Fruit fly (Drosophila melanogaster) whole organism, adult: Measurements from ENCODE around the gene CG9961.

Source experiments
- CG12768 ChIP-seq: fragments of 200-800 bp; sonication (Bioruptor generic); optimal IDR thresholded peaks from 2 replicates; lab custom pipeline; 2017; ENCODE audit warnings: missing biosample characterization, missing genetic modification characterization, mild to moderate bottlenecking, moderate library complexity, missing genetic modification reagents
- CG14711 ChIP-seq: fragments of 200-800 bp; sonication (Bioruptor generic); optimal IDR thresholded peaks from 2 replicates; lab custom pipeline; 2018; ENCODE audit warnings: missing biosample characterization, mild to moderate bottlenecking, missing genetic modification characterization, moderate library complexity
- CG1620 ChIP-seq: fragments of 200-800 bp; sonication (Bioruptor generic); optimal IDR thresholded peaks from 2 replicates; lab custom pipeline; 2016; ENCODE audit warnings: missing biosample characterization, missing genetic modification characterization
- CG33017 ChIP-seq: fragments of 200-800 bp; sonication (Bioruptor generic); optimal IDR thresholded peaks from 2 replicates; lab custom pipeline; 2018; ENCODE audit warnings: missing biosample characterization, mild to moderate bottlenecking, missing genetic modification characterization, moderate library complexity
- CG7101 ChIP-seq: fragments of 200-800 bp; sonication (Bioruptor generic); optimal IDR thresholded peaks from 2 replicates; lab custom pipeline; 2018; ENCODE audit warnings: missing biosample characterization, mild to moderate bottlenecking, missing genetic modification characterization, moderate library complexity
- Clk ChIP-seq: fragments of 200-800 bp; sonication (Bioruptor generic); optimal IDR thresholded peaks from 2 replicates; lab custom pipeline; 2017; ENCODE audit warnings: missing biosample characterization, missing genetic modification characterization
- Hr96 ChIP-seq: fragments of 200-800 bp; sonication (Bioruptor generic); optimal IDR thresholded peaks from 2 replicates; lab custom pipeline; 2016; ENCODE audit warnings: missing biosample characterization, missing genetic modification characterization
- bab1 ChIP-seq: fragments of 200-800 bp; sonication (Bioruptor generic); optimal IDR thresholded peaks from 3 replicates; lab custom pipeline; 2019; ENCODE audit warnings: missing biosample characterization, mild to moderate bottlenecking, missing genetic modification characterization, moderate library complexity
- cnc ChIP-seq, 2 experiments: fragments of >200 bp; optimal IDR thresholded peaks; 2 replicates each; lab custom pipeline; 2017
- kay ChIP-seq: fragments of 200-800 bp; sonication (Bioruptor generic); peaks from one replicate; lab custom pipeline; 2016; ENCODE audit warnings: missing biosample characterization, missing genetic modification characterization, borderline replicate concordance
- ovo ChIP-seq: fragments of 200-800 bp; sonication (Bioruptor generic); optimal IDR thresholded peaks from 2 replicates; lab custom pipeline; 2016; ENCODE audit warnings: missing biosample characterization, missing genetic modification characterization
- pad ChIP-seq: fragments of 200-800 bp; sonication (Bioruptor generic); optimal IDR thresholded peaks from 3 replicates; lab custom pipeline; 2017; ENCODE audit warnings: missing biosample characterization, missing genetic modification characterization, mild to moderate bottlenecking, moderate library complexity, missing genetic modification reagents
- tj ChIP-seq: fragments of 200-800 bp; sonication (Bioruptor generic); optimal IDR thresholded peaks from 3 replicates; lab custom pipeline; 2017; ENCODE audit warnings: missing biosample characterization, mild to moderate bottlenecking, missing genetic modification characterization, moderate library complexity
- toe ChIP-seq: fragments of 200-800 bp; sonication (Bioruptor generic); optimal IDR thresholded peaks from 2 replicates; lab custom pipeline; 2016; ENCODE audit warnings: missing biosample characterization, missing genetic modification characterization

DNA sequence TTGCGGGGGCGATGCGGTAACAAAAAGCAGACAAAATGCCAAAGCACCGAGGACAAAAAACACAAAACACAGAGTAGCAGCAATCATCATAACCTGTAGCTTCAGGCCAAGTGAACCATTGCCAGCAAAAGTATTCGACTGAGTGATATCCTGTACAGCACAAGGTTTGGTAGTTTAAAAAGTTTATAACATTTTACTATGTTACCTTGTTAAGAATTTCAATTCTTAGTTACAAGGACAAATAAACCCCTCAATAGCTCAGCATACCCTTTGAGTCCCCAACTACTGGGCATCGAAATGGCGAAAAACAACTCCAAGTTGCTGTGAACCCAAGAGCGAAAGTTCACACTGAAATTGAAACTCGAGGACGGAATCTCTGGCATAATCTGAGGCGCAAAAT lies 21.6 kb downstream of the CG9961 start:
- TF ChIP-seq toe, result no peak
- no peak for TF ChIP-seq CG33017 (tag; lab: Kevin White, UChicago)
- no peak for TF ChIP-seq ovo (GFP tag; lab: Kevin White, UChicago)
- no peak for TF ChIP-seq CG12768 (GFP tag; lab: Kevin White, UChicago)
- TF ChIP-seq CG1620 (GFP tag; lab: Kevin White, UChicago), result no peak
- TF ChIP-seq cnc (optimal IDR thresholded peaks at IDR 0.05; lab: Kevin White, UChicago), result no peak
- no peak for TF ChIP-seq CG7101 (tag; lab: Kevin White, UChicago)
- TF ChIP-seq pad (GFP tag; lab: Kevin White, UChicago), result no peak
- TF ChIP-seq Clk, result no peak
- no peak for TF ChIP-seq bab1
- no peak for TF ChIP-seq kay (GFP tag; lab: Kevin White, UChicago)
- TF ChIP-seq tj, result no peak
- TF ChIP-seq Hr96 (GFP tag; lab: Kevin White, UChicago), result no peak
- TF ChIP-seq CG14711, result no peak
